Fruit fly (Drosophila melanogaster): ENCODE results near the gene Pde1c.

Gene Pde1c

DNA sequence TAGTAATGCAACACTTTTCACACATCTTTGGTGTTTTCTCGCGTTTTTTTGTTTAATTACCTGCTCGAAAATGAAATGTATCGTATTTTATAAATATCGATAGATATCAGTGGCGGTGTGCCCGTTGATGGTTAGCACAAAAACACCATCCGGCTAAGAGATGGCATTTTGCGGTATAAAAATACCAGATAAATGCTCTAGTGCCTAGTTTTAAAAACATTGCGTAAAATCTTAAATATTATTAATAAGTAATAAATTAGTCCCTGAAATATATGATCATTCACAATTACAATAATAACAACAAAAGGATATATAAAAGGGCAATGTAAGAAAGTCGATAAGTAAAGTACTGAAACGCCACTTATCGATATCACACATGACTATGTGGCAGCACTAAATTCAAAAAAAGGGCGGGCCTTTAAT lies 114.7 kb downstream of the Pde1c start, which contains the start of gene CycY (continued):
- TF ChIP-seq nmo (GFP tag; optimal IDR thresholded peaks at IDR 0.05): peak; percentile 62
- peak; percentile 24 for TF ChIP-seq grau (tag; optimal IDR thresholded peaks at IDR 0.05)
- no peak for TF ChIP-seq pita (GFP tag; optimal IDR thresholded peaks at IDR 0.05)
- peak; percentile 42 for TF ChIP-seq CG11504 (tag; optimal IDR thresholded peaks at IDR 0.05)
- peak; percentile 56; the same call in 1 of the 2 replicates for TF ChIP-seq inv (GFP tag; IDR thresholded peaks at IDR 0.05; ENCODE audit: partially characterized antibody)
- TF ChIP-seq Gug (GFP tag; IDR thresholded peaks at IDR 0.05): no peak
- peak; percentile 50 for TF ChIP-seq CG12659 (GFP tag; optimal IDR thresholded peaks at IDR 0.05)
- TF ChIP-seq chm (GFP tag; IDR thresholded peaks at IDR 0.05): no peak
- peak; percentile 78 for TF ChIP-seq Lhr (GFP tag; optimal IDR thresholded peaks at IDR 0.05)
- no peak for TF ChIP-seq dati (GFP tag; IDR thresholded peaks at IDR 0.05)
- no peak for TF ChIP-seq Bteb2 (GFP tag; optimal IDR thresholded peaks at IDR 0.05)
- peak; percentile 64 for TF ChIP-seq CG16813 (GFP tag; IDR thresholded peaks at IDR 0.05; ENCODE audit: partially characterized antibody)
- TF ChIP-seq lola (GFP tag; optimal IDR thresholded peaks at IDR 0.05): no peak
- peak; percentile 36 for TF ChIP-seq HmgZ (tag; optimal IDR thresholded peaks at IDR 0.05)
- TF ChIP-seq Ssrp (tag; optimal IDR thresholded peaks at IDR 0.05): peak; percentile 7
- no peak for TF ChIP-seq CG7372 (GFP tag; IDR thresholded peaks at IDR 0.05)
- 0 out of 3 replicates have a peak, but pooled peaks have one; percentile 21 for TF ChIP-seq CG7963 (GFP tag; IDR thresholded peaks at IDR 0.05; ENCODE audit: partially characterized antibody)
- peak; percentile 55; the same call in 2 of the 3 replicates for TF ChIP-seq CG17361 (GFP tag; IDR thresholded peaks at IDR 0.05)
- peak; percentile 68 for TF ChIP-seq Bgb (GFP tag; IDR thresholded peaks at IDR 0.05; ENCODE audit: partially characterized antibody)
- peak; percentile 94 for TF ChIP-seq E2f2 (GFP tag; IDR thresholded peaks at IDR 0.05)
- peak; percentile 57 for TF ChIP-seq gem (tag; optimal IDR thresholded peaks at IDR 0.05)
- peak; percentile 71 for TF ChIP-seq unc-4 (GFP tag; IDR thresholded peaks at IDR 0.05; ENCODE audit: partially characterized antibody)
- TF ChIP-seq en (GFP tag; optimal IDR thresholded peaks at IDR 0.05): no peak
- TF ChIP-seq gro (GFP tag; optimal IDR thresholded peaks at IDR 0.05): no peak
- TF ChIP-seq Sox102F (GFP tag; optimal IDR thresholded peaks at IDR 0.05): peak; percentile 26
- peak; percentile 39 for TF ChIP-seq Abd-B (GFP tag; optimal IDR thresholded peaks at IDR 0.05)
- TF ChIP-seq Dip3 (GFP tag; optimal IDR thresholded peaks at IDR 0.05): no peak
- TF ChIP-seq CG2120 (GFP tag; optimal IDR thresholded peaks at IDR 0.05): peak; percentile 17
- no peak for TF ChIP-seq disco-r (GFP tag; optimal IDR thresholded peaks at IDR 0.05)
- peak; percentile 31 for TF ChIP-seq dmrt11E (tag; optimal IDR thresholded peaks at IDR 0.05)
- TF ChIP-seq CG3407 (GFP tag; optimal IDR thresholded peaks at IDR 0.05): no peak
- no peak for TF ChIP-seq dan (GFP tag; IDR thresholded peaks at IDR 0.05)
- peak; percentile 84 for TF ChIP-seq Dll (GFP tag; IDR thresholded peaks at IDR 0.05; ENCODE audit: partially characterized antibody)
- no peak for TF ChIP-seq CG17912 (GFP tag; optimal IDR thresholded peaks at IDR 0.05)
- TF ChIP-seq az2 (GFP tag; optimal IDR thresholded peaks at IDR 0.05): no peak
- no peak for TF ChIP-seq toy (GFP tag; IDR thresholded peaks at IDR 0.05)
- peak; percentile 5 for TF ChIP-seq Vsx1 (GFP tag; optimal IDR thresholded peaks at IDR 0.05)
- peak; percentile 86 for TF ChIP-seq Adf1 (GFP tag; IDR thresholded peaks at IDR 0.05)
- no peak for TF ChIP-seq Elba2 (GFP tag; optimal IDR thresholded peaks at IDR 0.05)
- TF ChIP-seq CG7745 (tag; optimal IDR thresholded peaks at IDR 0.05): no peak
- TF ChIP-seq CG10209 (GFP tag; optimal IDR thresholded peaks at IDR 0.05): no peak
- TF ChIP-seq stwl (tag; optimal IDR thresholded peaks at IDR 0.05): peak; percentile 86
- no peak for TF ChIP-seq tgo (GFP tag; IDR thresholded peaks at IDR 0.05)
- TF ChIP-seq pzg (GFP tag; optimal IDR thresholded peaks at IDR 0.05): peak; percentile 82
- TF ChIP-seq Scr (GFP tag; IDR thresholded peaks at IDR 0.05; ENCODE audit: partially characterized antibody): peak; percentile 79
- TF ChIP-seq CG18764 (GFP tag; optimal IDR thresholded peaks at IDR 0.05): no peak
- 0 out of 3 replicates have a peak, but pooled peaks have one; percentile 39 for TF ChIP-seq CG6791 (GFP tag; IDR thresholded peaks at IDR 0.05; ENCODE audit: partially characterized antibody)
- TF ChIP-seq row (GFP tag; IDR thresholded peaks at IDR 0.05): peak; percentile 24; the same call in 1 of the 3 replicates
- TF ChIP-seq CG12299 (tag; optimal IDR thresholded peaks at IDR 0.05): no peak
